Worm (Caenorhabditis elegans) whole organism, L4 larva: ENCODE measurements around the gene srsx-12.

Experiments used
- F49E8.2 ChIP-seq: sonication (generic microtip); optimal IDR thresholded peaks from 2 replicates; lab custom pipeline; 2016; ENCODE audit warnings: missing compliant biosample characterization, mild to moderate bottlenecking, missing genetic modification characterization, borderline replicate concordance
- ceh-44 ChIP-seq: fragments of 200-800 bp; sonication (Bioruptor generic); IDR thresholded peaks from 2 replicates; pipeline ENCODE4 v1.3.6; 2022; ENCODE audit warnings: missing genetic modification reagents, missing genetic modification characterization, missing compliant biosample characterization
- lsy-2 ChIP-seq, 2 experiments: fragments of 150-350 bp in 1 of 2; sonication (generic microtip) in 1 of 2; optimal IDR thresholded peaks; 2 replicates each; lab custom pipeline; 2014 to 2017; ENCODE audit warnings: missing biosample characterization in 2 of 2, missing genetic modification characterization in 2 of 2
- madf-9 ChIP-seq: fragments of 200-800 bp; sonication (Bioruptor generic); conservative IDR thresholded peaks from 2 replicates; pipeline ENCODE4 v1.3.6; 2022; ENCODE audit warnings: missing genetic modification reagents, missing genetic modification characterization, missing compliant biosample characterization
- nhr-28 ChIP-seq: fragments of 150-350 bp; optimal IDR thresholded peaks from 2 replicates; lab custom pipeline; 2014; ENCODE audit warnings: missing biosample characterization, missing genetic modification characterization
- nhr-41 ChIP-seq: fragments of 200-800 bp; sonication (Bioruptor generic); IDR thresholded peaks from 2 replicates; pipeline ENCODE4 v1.3.6; 2022; ENCODE audit warnings: missing genetic modification reagents, missing genetic modification characterization, missing compliant biosample characterization
- unc-130 ChIP-seq: sonication (generic microtip); optimal IDR thresholded peaks from 2 replicates; lab custom pipeline; 2016; ENCODE audit warnings: missing genetic modification reagents, missing genetic modification characterization, missing compliant biosample characterization

DNA sequence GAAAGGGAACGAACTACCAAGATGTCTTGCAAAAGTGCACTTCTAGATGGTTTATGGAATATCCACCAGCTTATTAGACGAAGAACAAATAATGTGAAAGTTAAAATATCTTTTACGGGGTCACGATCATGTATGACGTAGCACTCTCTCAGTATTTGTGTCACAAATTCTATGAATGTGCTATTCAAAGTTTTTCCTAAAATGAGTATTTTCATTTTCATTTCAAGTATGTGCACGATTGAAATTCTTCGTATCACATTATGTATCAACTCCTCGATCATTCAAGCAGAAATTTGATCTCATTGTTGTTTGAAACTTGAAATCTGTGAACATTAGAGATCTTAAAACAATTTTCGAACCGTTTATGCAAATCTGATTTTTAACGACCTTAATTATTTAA lies 3.2 kb downstream of the srsx-12 start:
- TF ChIP-seq nhr-41 (GFP tag; lab: Robert Waterston, UW) (no peak), unc-130 (GFP tag; lab: Kevin White, UChicago) (no peak), F49E8.2 (no peak), madf-9 (GFP tag; lab: Robert Waterston, UW) (no peak), nhr-28 (tag; lab: Kevin White, UChicago) (no peak), ceh-44 (GFP tag; lab: Robert Waterston, UW) (no peak), lsy-2 (tag; optimal IDR thresholded peaks at IDR 0.05; lab: Kevin White, UChicago) (no peak)
